Worm (Caenorhabditis elegans) whole organism, L4/young adult: ENCODE results near the gene col-187.
"Not testable (repeated sequence)": the region's sequence is repeated elsewhere in the genome, so short reads cannot be mapped to it uniquely, and the experiment has no call there.

Experiments used
- W03F9.2 ChIP-seq: fragments of 150-350 bp; optimal IDR thresholded peaks from 2 replicates; lab custom pipeline; 2014; ENCODE audit warnings: missing biosample characterization, missing genetic modification characterization
- dao-5 ChIP-seq: sonication (generic microtip); optimal IDR thresholded peaks from 2 replicates; lab custom pipeline; 2016; ENCODE audit warnings: missing genotype, missing genetic modification characterization, moderate library complexity, missing compliant biosample characterization
- him-1 ChIP-seq: sonication (generic microtip); optimal IDR thresholded peaks from 2 replicates; lab custom pipeline; 2016; ENCODE audit warnings: missing genotype, missing genetic modification reagents, missing genetic modification characterization, missing compliant biosample characterization

Gene col-187

ce11 chrX:16072595-16072994, at the start of gene col-187:
Gene col-187 (plus strand): TSS chrX:16072895.
- no peak for TF ChIP-seq him-1
- no peak for TF ChIP-seq dao-5 (tag; lab: Kevin White, UChicago)
- TF ChIP-seq W03F9.2 (tag; lab: Kevin White, UChicago) = no peak

ce11 chrX:16024558-16024957, 48.1 kb upstream of the col-187 start:
- TF ChIP-seq him-1 (peak; percentile 50), W03F9.2 (tag; lab: Kevin White, UChicago) (no peak)

- no peak for TF ChIP-seq W03F9.2 (tag; lab: Kevin White, UChicago)
- TF ChIP-seq him-1 = no peak
- TF ChIP-seq dao-5 (tag; lab: Kevin White, UChicago) = no peak
Measured at ce11 chrX:16028980-16029379, 43.7 kb upstream of the col-187 start.

ce11 chrX:16030506-16030905, 42.2 kb upstream of the col-187 start, which contains the start of gene mboa-1:
Gene mboa-1 (plus strand): TSS chrX:16030806.
- no peak for TF ChIP-seq W03F9.2 (tag; lab: Kevin White, UChicago)
- no peak for TF ChIP-seq him-1
- TF ChIP-seq dao-5 (tag; lab: Kevin White, UChicago) = no peak

- no peak for TF ChIP-seq W03F9.2 (tag; lab: Kevin White, UChicago)
Measured at ce11 chrX:16039173-16039572, 33.5 kb upstream of the col-187 start.

ce11 chrX:16040207-16040716, 32.4 kb upstream of the col-187 start, which contains the start of gene B0395.3:
Gene B0395.3 (minus strand): TSS chrX:16040257.
- no peak for TF ChIP-seq dao-5 (tag; lab: Kevin White, UChicago)
- no peak for TF ChIP-seq him-1
- TF ChIP-seq W03F9.2 (tag; lab: Kevin White, UChicago) = no peak

- TF ChIP-seq dao-5 (tag; lab: Kevin White, UChicago) (no peak), him-1 (no peak), W03F9.2 (tag; lab: Kevin White, UChicago) (no peak)
Measured at ce11 chrX:16041808-16042207, 30.9 kb upstream of the col-187 start.

ce11 chrX:16042480-16042879, 30.2 kb upstream of the col-187 start:
- TF ChIP-seq W03F9.2 (tag; lab: Kevin White, UChicago) (no peak), dao-5 (tag; lab: Kevin White, UChicago) (no peak), him-1 (no peak)

- TF ChIP-seq W03F9.2 (tag; lab: Kevin White, UChicago) (no peak), him-1 (no peak), dao-5 (tag; lab: Kevin White, UChicago) (no peak)
Measured at ce11 chrX:16044325-16044724, 28.4 kb upstream of the col-187 start.

ce11 chrX:16046379-16046778, 26.3 kb upstream of the col-187 start:
- TF ChIP-seq W03F9.2 (tag; lab: Kevin White, UChicago) = no peak
- no peak for TF ChIP-seq him-1
- no peak for TF ChIP-seq dao-5 (tag; lab: Kevin White, UChicago)

- TF ChIP-seq W03F9.2 (tag; lab: Kevin White, UChicago) (no peak), him-1 (no peak), dao-5 (tag; lab: Kevin White, UChicago) (no peak)
Measured at ce11 chrX:16049573-16049972, 23.1 kb upstream of the col-187 start, which contains the start of gene cpd-2. Gene cpd-2 (plus strand): TSS chrX:16049873.

- TF ChIP-seq him-1 (no peak), W03F9.2 (tag; lab: Kevin White, UChicago) (no peak), dao-5 (tag; lab: Kevin White, UChicago) (no peak)
Measured at ce11 chrX:16055245-16055644, 17.4 kb upstream of the col-187 start, which contains the start of gene T27A8.7. Gene T27A8.7 (plus strand): TSS chrX:16055545.

- TF ChIP-seq him-1 (peak; percentile 99), W03F9.2 (tag; lab: Kevin White, UChicago) (peak; percentile 98), dao-5 (tag; lab: Kevin White, UChicago) (peak; percentile 64)
Measured at ce11 chrX:16056404-16056803, 16.3 kb upstream of the col-187 start.

- TF ChIP-seq him-1 (no peak), W03F9.2 (tag; lab: Kevin White, UChicago) (no peak), dao-5 (tag; lab: Kevin White, UChicago) (no peak)
Measured at ce11 chrX:16058845-16059244, 13.8 kb upstream of the col-187 start, which contains the start of gene T27A8.2. Gene T27A8.2 (minus strand): TSS chrX:16058945.

ce11 chrX:16062385-16062784, 10.3 kb upstream of the col-187 start, which contains the start of gene T27A8.3:
Gene T27A8.3 (plus strand): TSS chrX:16062685.
- TF ChIP-seq dao-5 (tag; lab: Kevin White, UChicago); W03F9.2 (tag; lab: Kevin White, UChicago); him-1: not testable (repeated sequence)
